Worm (Caenorhabditis elegans) whole organism, L1 larva: ENCODE data around the gene ins-5.

Experiments used
- alr-1 ChIP-seq: fragments of 200-800 bp; sonication (Bioruptor generic); optimal IDR thresholded peaks from 2 replicates; lab custom pipeline; 2018; ENCODE audit warnings: borderline replicate concordance, mild to moderate bottlenecking, missing genetic modification characterization, missing compliant biosample characterization
- ces-1 ChIP-seq: fragments of 150-350 bp; optimal IDR thresholded peaks from 2 replicates; lab custom pipeline; 2014; ENCODE audit warnings: missing biosample characterization, missing genetic modification reagents, missing genetic modification characterization
- dpl-1 ChIP-seq, 3 experiments: fragments of 150-350 bp in 2 of 3; sonication (generic microtip) in 1 of 3; optimal IDR thresholded peaks; 2 replicates each; lab custom pipeline; 2014 to 2017; ENCODE audit warnings: missing biosample characterization in 3 of 3, missing genetic modification characterization in 3 of 3, missing genetic modification reagents in 3 of 3
- fos-1 ChIP-seq: fragments of 150-350 bp; optimal IDR thresholded peaks from 2 replicates; lab custom pipeline; 2014; ENCODE audit warnings: missing biosample characterization, missing genetic modification characterization
- irx-1 ChIP-seq: sonication (generic microtip); optimal IDR thresholded peaks from 2 replicates; lab custom pipeline; 2016; ENCODE audit warnings: missing genetic modification characterization, missing compliant biosample characterization
- jun-1 ChIP-seq: fragments of 150-350 bp; optimal IDR thresholded peaks from 2 replicates; lab custom pipeline; 2014; ENCODE audit warnings: missing biosample characterization, missing genetic modification reagents, missing genetic modification characterization
- mab-9 ChIP-seq: fragments of 200-800 bp; sonication (Bioruptor generic); IDR thresholded peaks from 2 replicates; pipeline ENCODE4 v1.3.6; 2022; ENCODE audit warnings: missing genetic modification reagents, missing genetic modification characterization, missing compliant biosample characterization
- nhr-237 ChIP-seq: fragments of 150-350 bp; optimal IDR thresholded peaks from 2 replicates; lab custom pipeline; 2014; ENCODE audit warnings: missing biosample characterization, missing genetic modification characterization
- nhr-84 ChIP-seq: sonication (generic microtip); optimal IDR thresholded peaks from 2 replicates; lab custom pipeline; 2017; ENCODE audit warnings: missing biosample characterization, missing genetic modification characterization
- pqm-1 ChIP-seq: sonication (generic microtip); optimal IDR thresholded peaks from 3 replicates; lab custom pipeline; 2017; ENCODE audit warnings: missing biosample characterization, missing genetic modification characterization
- snpc-4 ChIP-seq: fragments of 150-350 bp; optimal IDR thresholded peaks from 2 replicates; lab custom pipeline; 2014; ENCODE audit warnings: missing biosample characterization, missing genetic modification characterization
- ztf-11 ChIP-seq, 2 experiments: sonication (generic microtip); optimal IDR thresholded peaks; 2 replicates each; lab custom pipeline; 2016 to 2017; ENCODE audit warnings: missing genetic modification characterization in 2 of 2, missing biosample characterization in 1 of 2, missing compliant biosample characterization in 1 of 2
- ztf-4 ChIP-seq: fragments of 150-350 bp; optimal IDR thresholded peaks from 2 replicates; lab custom pipeline; 2014; ENCODE audit warnings: missing biosample characterization, missing genetic modification characterization

ce11 chrII:5974878-5975277 is 22.5 kb upstream of the ins-5 start, which contains the start of gene B0034.5:
- no peak for TF ChIP-seq nhr-84
- TF ChIP-seq fos-1 (tag; lab: Kevin White, UChicago), result no peak
- no peak for TF ChIP-seq ztf-4 (tag; lab: Kevin White, UChicago)
- no peak for TF ChIP-seq ces-1 (GFP tag; lab: Kevin White, UChicago)
- TF ChIP-seq nhr-237 (tag; lab: Kevin White, UChicago), result no peak
- no peak for TF ChIP-seq pqm-1 (tag; lab: Kevin White, UChicago)
- TF ChIP-seq irx-1 (tag; lab: Kevin White, UChicago), result no peak
- TF ChIP-seq snpc-4 (tag; lab: Kevin White, UChicago), result no peak
- TF ChIP-seq ztf-11 (tag; optimal IDR thresholded peaks at IDR 0.05; lab: Kevin White, UChicago), result no peak
- TF ChIP-seq mab-9 (GFP tag; lab: Robert Waterston, UW), result no peak
- no peak for TF ChIP-seq alr-1 (tag; lab: Kevin White, UChicago)
- TF ChIP-seq jun-1 (tag; lab: Kevin White, UChicago), result no peak
- no peak for TF ChIP-seq dpl-1 (GFP tag; optimal IDR thresholded peaks at IDR 0.05; lab: Kevin White, UChicago)
